Worm (Caenorhabditis elegans): Measurements from ENCODE around the gene K12B6.11.
A peak's percentile ranks its signal among the peaks of the same experiment; 100 is the strongest.

ce11 chrV:6250959-6251598 lies 37.6 kb upstream of the K12B6.11 start:
- TF ChIP-seq hlh-12 (tag; optimal IDR thresholded peaks at IDR 0.05) (no peak), lag-1 (GFP tag; IDR thresholded peaks at IDR 0.05) (no peak), let-607 (tag; optimal IDR thresholded peaks at IDR 0.05) (peak in 1 of 2 experiments; percentile 54), snpc-1.1 (tag; optimal IDR thresholded peaks at IDR 0.05; ENCODE audit: insufficient read depth) (no peak), hmg-1.2 (GFP tag; IDR thresholded peaks at IDR 0.05) (no peak), pbrm-1 (GFP tag; IDR thresholded peaks at IDR 0.05) (no peak), D2030.7 (GFP tag; IDR thresholded peaks at IDR 0.05) (no peak), hrde-1 (tag; optimal IDR thresholded peaks at IDR 0.05; ENCODE audit: borderline replicate concordance) (no peak), dpff-1 (tag; optimal IDR thresholded peaks at IDR 0.05) (no peak), ztf-25 (GFP tag; IDR thresholded peaks at IDR 0.05) (no peak), F49E8.2 (tag; optimal IDR thresholded peaks at IDR 0.05; ENCODE audit: insufficient read depth) (no peak), fkh-3 (tag; optimal IDR thresholded peaks at IDR 0.05) (no peak), F52B5.7 (tag; optimal IDR thresholded peaks at IDR 0.05) (no peak), tbx-9 (tag; optimal IDR thresholded peaks at IDR 0.05; ENCODE audit: borderline replicate concordance) (no peak)

Data from whole organism, young adult.